Worm (Caenorhabditis elegans) whole organism, L3 larva: ENCODE measurements around the gene sluh-7.

Experiments
- R02D3.7 ChIP-seq: fragments of 150-350 bp; optimal IDR thresholded peaks from 2 replicates; lab custom pipeline; 2014; ENCODE audit warnings: missing biosample characterization, missing genetic modification characterization
- ZK546.5 ChIP-seq: sonication (generic microtip); optimal IDR thresholded peaks from 2 replicates; lab custom pipeline; 2017; ENCODE audit warnings: missing biosample characterization, missing genetic modification characterization
- aly-2 ChIP-seq: fragments of 150-350 bp; optimal IDR thresholded peaks from 2 replicates; lab custom pipeline; 2014; ENCODE audit warnings: missing biosample characterization, missing genetic modification characterization
- ama-1 ChIP-seq: fragments of 150-350 bp; optimal IDR thresholded peaks from 2 replicates; lab custom pipeline; 2018
- ceh-16 ChIP-seq: sonication (generic microtip); optimal IDR thresholded peaks from 2 replicates; lab custom pipeline; 2017; ENCODE audit warnings: missing biosample characterization, missing genetic modification characterization
- ceh-28 ChIP-seq: fragments of 150-350 bp; optimal IDR thresholded peaks from 2 replicates; lab custom pipeline; 2014; ENCODE audit warnings: missing biosample characterization, missing genetic modification reagents, missing genetic modification characterization
- ceh-82 ChIP-seq: fragments of 150-350 bp; optimal IDR thresholded peaks from 2 replicates; lab custom pipeline; 2014; ENCODE audit warnings: missing biosample characterization, missing genetic modification characterization
- ceh-9 ChIP-seq: sonication (generic microtip); optimal IDR thresholded peaks from 2 replicates; lab custom pipeline; 2018; ENCODE audit warnings: missing biosample characterization, missing genetic modification characterization
- daf-12 ChIP-seq: fragments of 150-350 bp; optimal IDR thresholded peaks from 2 replicates; lab custom pipeline; 2014; ENCODE audit warnings: missing biosample characterization, missing genetic modification reagents, missing genetic modification characterization
- egl-27 ChIP-seq: sonication (generic microtip); optimal IDR thresholded peaks from 4 replicates; lab custom pipeline; 2017; ENCODE audit warnings: missing biosample characterization, missing genetic modification reagents, missing genetic modification characterization
- egl-5 ChIP-seq: fragments of 150-350 bp; optimal IDR thresholded peaks from 2 replicates; lab custom pipeline; 2017; ENCODE audit warnings: missing biosample characterization, missing genetic modification reagents, missing genetic modification characterization, inconsistent platforms
- elt-1 ChIP-seq: fragments of 150-350 bp; optimal IDR thresholded peaks from 2 replicates; lab custom pipeline; 2014; ENCODE audit warnings: missing biosample characterization, missing genetic modification characterization
- elt-2 ChIP-seq: sonication (generic microtip); optimal IDR thresholded peaks from 2 replicates; lab custom pipeline; 2016; ENCODE audit warnings: missing genetic modification reagents, mild to moderate bottlenecking, missing genetic modification characterization, missing compliant biosample characterization
- elt-3 ChIP-seq, 3 experiments: fragments of 150-350 bp in 1 of 3; sonication (generic microtip) in 2 of 3; optimal IDR thresholded peaks; 2 replicates in 2 of 3; 4 replicates in 1 of 3; lab custom pipeline; 2014 to 2017; ENCODE audit warnings: missing biosample characterization in 3 of 3, missing genetic modification characterization in 3 of 3
- eor-1 ChIP-seq, 2 experiments: fragments of 150-350 bp; optimal IDR thresholded peaks; 2 replicates each; lab custom pipeline; 2014 to 2018; ENCODE audit warnings: missing biosample characterization in 2 of 2, missing genetic modification characterization in 2 of 2
- fkh-10 ChIP-seq: sonication (generic microtip); optimal IDR thresholded peaks from 2 replicates; lab custom pipeline; 2017; ENCODE audit warnings: missing biosample characterization, missing genetic modification reagents, missing genetic modification characterization
- fkh-2 ChIP-seq: fragments of 150-350 bp; optimal IDR thresholded peaks from 2 replicates; lab custom pipeline; 2014; ENCODE audit warnings: missing biosample characterization, missing genetic modification reagents, missing genetic modification characterization
- fos-1 ChIP-seq: fragments of 150-350 bp; optimal IDR thresholded peaks from 2 replicates; lab custom pipeline; 2014; ENCODE audit warnings: missing biosample characterization, missing genetic modification characterization
- hmg-11 ChIP-seq: sonication (generic microtip); optimal IDR thresholded peaks from 2 replicates; lab custom pipeline; 2016; ENCODE audit warnings: missing genetic modification characterization, missing compliant biosample characterization
- jun-1 ChIP-seq: fragments of 150-350 bp; optimal IDR thresholded peaks from 2 replicates; lab custom pipeline; 2014; ENCODE audit warnings: missing biosample characterization, missing genetic modification reagents, missing genetic modification characterization
- lin-15B ChIP-seq: fragments of 150-350 bp; optimal IDR thresholded peaks from 2 replicates; lab custom pipeline; 2014; ENCODE audit warnings: missing biosample characterization, missing genetic modification characterization
- lin-39 ChIP-seq: fragments of 150-350 bp; optimal IDR thresholded peaks from 2 replicates; lab custom pipeline; 2018; ENCODE audit warnings: missing biosample characterization, missing genetic modification reagents, missing genetic modification characterization
- lsy-12 ChIP-seq: sonication (generic microtip); optimal IDR thresholded peaks from 2 replicates; lab custom pipeline; 2016; ENCODE audit warnings: mild to moderate bottlenecking, missing genetic modification characterization, missing compliant biosample characterization
- mdl-1 ChIP-seq: fragments of 150-350 bp; optimal IDR thresholded peaks from 2 replicates; lab custom pipeline; 2014; ENCODE audit warnings: missing biosample characterization, missing genetic modification characterization
- mml-1 ChIP-seq: fragments of 150-350 bp; sonication (generic microtip); optimal IDR thresholded peaks from 3 replicates; lab custom pipeline; 2014; ENCODE audit warnings: missing biosample characterization, missing genetic modification characterization
- nfya-1 ChIP-seq: sonication (generic microtip); optimal IDR thresholded peaks from 2 replicates; lab custom pipeline; 2017; ENCODE audit warnings: missing genetic modification characterization, mild to moderate bottlenecking, missing compliant biosample characterization, antibody characterized with exemption, moderate library complexity; ENCODE audit not compliant: insufficient read depth
- nhr-11 ChIP-seq: fragments of 150-350 bp; optimal IDR thresholded peaks from 2 replicates; lab custom pipeline; 2014; ENCODE audit warnings: missing biosample characterization, missing genetic modification characterization
- nhr-12 ChIP-seq: fragments of 150-350 bp; optimal IDR thresholded peaks from 2 replicates; lab custom pipeline; 2014; ENCODE audit warnings: missing biosample characterization, missing genetic modification characterization
- nhr-23 ChIP-seq: fragments of 150-350 bp; optimal IDR thresholded peaks from 2 replicates; lab custom pipeline; 2014; ENCODE audit warnings: missing biosample characterization, missing genetic modification reagents, missing genetic modification characterization
- nhr-237 ChIP-seq: fragments of 150-350 bp; optimal IDR thresholded peaks from 2 replicates; lab custom pipeline; 2014; ENCODE audit warnings: missing biosample characterization, missing genetic modification characterization
- nhr-25 ChIP-seq: sonication (generic microtip); optimal IDR thresholded peaks from 2 replicates; lab custom pipeline; 2017; ENCODE audit warnings: missing biosample characterization, missing genetic modification characterization
- nhr-28 ChIP-seq: fragments of 150-350 bp; optimal IDR thresholded peaks from 2 replicates; lab custom pipeline; 2014; ENCODE audit warnings: missing biosample characterization, missing genetic modification characterization
- nhr-43 ChIP-seq: sonication (generic microtip); optimal IDR thresholded peaks from 2 replicates; lab custom pipeline; 2016; ENCODE audit warnings: mild to moderate bottlenecking, missing genetic modification characterization, missing compliant biosample characterization; ENCODE audit not compliant: poor library complexity, severe bottlenecking
- nhr-67 ChIP-seq: fragments of 150-350 bp; optimal IDR thresholded peaks from 2 replicates; lab custom pipeline; 2014; ENCODE audit warnings: missing biosample characterization, missing genetic modification characterization
- nhr-76 ChIP-seq: fragments of 150-350 bp; sonication (generic microtip); optimal IDR thresholded peaks from 5 replicates; lab custom pipeline; 2014; ENCODE audit warnings: missing biosample characterization, missing genetic modification characterization
- nhr-77 ChIP-seq: fragments of 150-350 bp; optimal IDR thresholded peaks from 2 replicates; lab custom pipeline; 2014; ENCODE audit warnings: missing biosample characterization, missing genetic modification characterization
- pha-4 ChIP-seq: fragments of 150-350 bp; optimal IDR thresholded peaks from 2 replicates; lab custom pipeline; 2014; ENCODE audit warnings: missing biosample characterization, missing genetic modification reagents, missing genetic modification characterization
- pqm-1 ChIP-seq: fragments of 150-350 bp; optimal IDR thresholded peaks from 2 replicates; lab custom pipeline; 2017; ENCODE audit warnings: missing biosample characterization, missing genetic modification characterization, inconsistent platforms
- sea-2 ChIP-seq: fragments of 150-350 bp; sonication (generic microtip); optimal IDR thresholded peaks from 4 replicates; lab custom pipeline; 2014; ENCODE audit warnings: missing biosample characterization, missing genetic modification reagents, missing genetic modification characterization
- skn-1 ChIP-seq: fragments of 150-350 bp; optimal IDR thresholded peaks from 2 replicates; lab custom pipeline; 2014; ENCODE audit warnings: missing biosample characterization, missing genetic modification characterization
- snpc-4 ChIP-seq: fragments of 150-350 bp; optimal IDR thresholded peaks from 2 replicates; lab custom pipeline; 2014; ENCODE audit warnings: missing biosample characterization, missing genetic modification characterization
- tbx-2 ChIP-seq: sonication (generic microtip); optimal IDR thresholded peaks from 2 replicates; lab custom pipeline; 2016; ENCODE audit warnings: mild to moderate bottlenecking, missing genetic modification characterization, missing compliant biosample characterization
- unc-39 ChIP-seq: sonication (generic microtip); optimal IDR thresholded peaks from 4 replicates; lab custom pipeline; 2017; ENCODE audit warnings: missing biosample characterization, missing genetic modification characterization
- unc-62 ChIP-seq: fragments of 150-350 bp; sonication (generic microtip); optimal IDR thresholded peaks from 4 replicates; lab custom pipeline; 2014; ENCODE audit warnings: missing biosample characterization, missing genetic modification reagents, missing genetic modification characterization
- zag-1 ChIP-seq: fragments of 150-350 bp; optimal IDR thresholded peaks from 2 replicates; lab custom pipeline; 2014; ENCODE audit warnings: missing biosample characterization, missing genetic modification characterization
- ztf-11 ChIP-seq: fragments of 150-350 bp; optimal IDR thresholded peaks from 2 replicates; lab custom pipeline; 2014; ENCODE audit warnings: missing biosample characterization, missing genetic modification characterization
- ztf-4 ChIP-seq: fragments of 150-350 bp; optimal IDR thresholded peaks from 2 replicates; lab custom pipeline; 2014; ENCODE audit warnings: missing biosample characterization, missing genetic modification characterization

sluh-7 gene

DNA sequence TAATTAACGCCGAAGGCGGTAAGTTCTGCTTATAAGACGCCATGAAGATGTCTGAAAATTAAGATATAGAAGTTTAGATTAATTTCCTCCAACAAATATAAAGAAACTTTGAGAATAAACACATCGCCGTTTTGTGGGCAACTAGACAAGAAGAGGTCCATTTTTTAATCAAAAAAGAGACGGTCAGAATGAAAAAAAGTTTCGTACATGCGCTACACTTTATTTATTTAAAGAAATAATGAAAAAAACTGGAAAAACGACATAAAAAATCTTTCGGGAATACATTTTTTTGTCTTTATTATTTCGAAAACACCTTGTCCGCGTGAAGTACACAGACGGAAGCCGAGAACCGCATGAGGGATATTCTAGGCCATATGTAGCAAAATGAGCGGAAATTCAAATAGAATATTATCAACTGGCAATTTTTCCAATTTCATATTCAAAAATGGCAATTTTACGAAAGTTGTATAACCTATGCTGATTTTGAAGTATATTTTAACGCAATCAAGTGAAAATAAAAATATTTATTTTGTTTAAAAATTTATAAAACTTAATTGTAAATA lies at the start of gene sluh-7:
Gene sluh-7 (minus strand): TSS at position 51 of the 563 bp plus-strand sequence.
- TF ChIP-seq ceh-16 (tag; lab: Kevin White, UChicago): no peak
- TF ChIP-seq ceh-28 (tag; lab: Kevin White, UChicago): peak; percentile 5
- no peak for TF ChIP-seq mdl-1 (tag; lab: Kevin White, UChicago)
- TF ChIP-seq nhr-77: no peak
- TF ChIP-seq eor-1 (tag; optimal IDR thresholded peaks at IDR 0.05; lab: Kevin White, UChicago): no peak
- TF ChIP-seq hmg-11 (tag; lab: Kevin White, UChicago): peak; percentile 51
- TF ChIP-seq unc-39: no peak
- TF ChIP-seq lin-15B: peak; percentile 90
- TF ChIP-seq ZK546.5 (tag; lab: Kevin White, UChicago): no peak
- TF ChIP-seq elt-1 (tag; lab: Kevin White, UChicago): no peak
- TF ChIP-seq snpc-4 (tag; lab: Kevin White, UChicago): peak; percentile 81
- no peak for TF ChIP-seq ceh-82 (tag; lab: Kevin White, UChicago)
- TF ChIP-seq R02D3.7 (tag; lab: Kevin White, UChicago): peak; percentile 24
- TF ChIP-seq nhr-67 (tag; lab: Kevin White, UChicago): no peak
- no peak for TF ChIP-seq ztf-4 (tag; lab: Kevin White, UChicago)
- no peak for TF ChIP-seq aly-2 (tag; lab: Kevin White, UChicago)
- no peak for TF ChIP-seq daf-12 (tag; lab: Kevin White, UChicago)
- no peak for TF ChIP-seq elt-3 (tag; optimal IDR thresholded peaks at IDR 0.05; lab: Kevin White, UChicago)
- TF ChIP-seq ceh-9 (tag; lab: Kevin White, UChicago): no peak
- TF ChIP-seq mml-1 (tag; lab: Kevin White, UChicago): no peak
- TF ChIP-seq fkh-10 (GFP tag; lab: Kevin White, UChicago): no peak
- peak; percentile 92 for TF ChIP-seq nhr-43
- no peak for TF ChIP-seq jun-1 (tag; lab: Kevin White, UChicago)
- TF ChIP-seq ama-1: no peak
- no peak for TF ChIP-seq lin-39 (tag; lab: Kevin White, UChicago)
- TF ChIP-seq lsy-12 (tag; lab: Kevin White, UChicago): peak; percentile 54
- no peak for TF ChIP-seq fkh-2 (tag; lab: Kevin White, UChicago)
- peak; percentile 80 for TF ChIP-seq nhr-23
- no peak for TF ChIP-seq skn-1
- TF ChIP-seq egl-27 (tag; lab: Kevin White, UChicago): no peak
- TF ChIP-seq egl-5 (tag; lab: Kevin White, UChicago): no peak
- peak; percentile 57 for TF ChIP-seq nhr-25 (tag; lab: Kevin White, UChicago)
- no peak for TF ChIP-seq fos-1 (tag; lab: Kevin White, UChicago)
- no peak for TF ChIP-seq nhr-237 (tag; lab: Kevin White, UChicago)
- no peak for TF ChIP-seq pqm-1
- TF ChIP-seq tbx-2 (tag; lab: Kevin White, UChicago): peak; percentile 36
- TF ChIP-seq nhr-28 (tag; lab: Kevin White, UChicago): no peak
- TF ChIP-seq unc-62 (GFP tag; lab: Kevin White, UChicago): no peak
- peak; percentile 28 for TF ChIP-seq elt-2 (tag; lab: Kevin White, UChicago)
- no peak for TF ChIP-seq zag-1
- TF ChIP-seq nhr-12 (tag; lab: Kevin White, UChicago): no peak
- TF ChIP-seq ztf-11: no peak
- TF ChIP-seq pha-4 (tag; lab: Kevin White, UChicago): peak; percentile 92
- TF ChIP-seq nhr-11 (tag; lab: Kevin White, UChicago): no peak
- no peak for TF ChIP-seq nhr-76 (tag; lab: Kevin White, UChicago)
- TF ChIP-seq sea-2 (GFP tag; lab: Kevin White, UChicago): no peak
- peak; percentile 80 for TF ChIP-seq nfya-1 (tag; lab: Kevin White, UChicago)
- TF ChIP-seq, all 47 proteins: peak for 13
